Fruit fly (Drosophila melanogaster): ENCODE results near the gene CG13310.
A peak's percentile ranks its signal among the peaks of the same experiment; 100 is the strongest.

Gene CG13310

dm6 chr3L:8827133-8827867 is 27.0 kb upstream of the CG13310 start, which contains the start of gene dally (continued):
- TF ChIP-seq Bgb (GFP tag; IDR thresholded peaks at IDR 0.05; ENCODE audit: partially characterized antibody) (no peak; the same call in 1 of the 2 replicates), CG34422 (GFP tag; IDR thresholded peaks at IDR 0.05) (no peak), CG6272 (GFP tag; IDR thresholded peaks at IDR 0.05) (no peak), Aef1 (GFP tag; IDR thresholded peaks at IDR 0.05) (no peak), E2f2 (GFP tag; IDR thresholded peaks at IDR 0.05) (no peak; the same call in 1 of the 2 replicates), Side (GFP tag; optimal IDR thresholded peaks at IDR 0.05) (peak; percentile 25), Doc2 (GFP tag; IDR thresholded peaks at IDR 0.05) (no peak), tll (GFP tag; optimal IDR thresholded peaks at IDR 0.05) (peak in 1 of 2 experiments; percentile 87), CG3065 (GFP tag; optimal IDR thresholded peaks at IDR 0.05) (no peak), CG10543 (GFP tag; optimal IDR thresholded peaks at IDR 0.05) (peak; percentile 73), CG30431 (GFP tag; optimal IDR thresholded peaks at IDR 0.05) (no peak), run (tag; optimal IDR thresholded peaks at IDR 0.05) (no peak), CG17802 (tag; optimal IDR thresholded peaks at IDR 0.05) (no peak), ab (GFP tag; optimal IDR thresholded peaks at IDR 0.05) (no peak), CG18262 (tag; optimal IDR thresholded peaks at IDR 0.05) (peak; percentile 19), CG3163 (GFP tag; optimal IDR thresholded peaks at IDR 0.05) (peak; percentile 99), gt (GFP tag; IDR thresholded peaks at IDR 0.05) (no peak), cato (GFP tag; optimal IDR thresholded peaks at IDR 0.05; ENCODE audit: borderline replicate concordance) (no peak), CG3726 (GFP tag; IDR thresholded peaks at IDR 0.05) (no peak), lilli (GFP tag; optimal IDR thresholded peaks at IDR 0.05) (peak; percentile 15), hkb (optimal IDR thresholded peaks at IDR 0.05) (peak; percentile 57), hkb (GFP tag; IDR thresholded peaks at IDR 0.05) (peak; percentile 68), Ptx1 (GFP tag; IDR thresholded peaks at IDR 0.05) (no peak), CG6175 (GFP tag; IDR thresholded peaks at IDR 0.05) (peak; percentile 64; the same call in 2 of the 3 replicates), CG10979 (tag; optimal IDR thresholded peaks at IDR 0.05) (peak; percentile 26), Dip2 (GFP tag; IDR thresholded peaks at IDR 0.05) (no peak), sr (GFP tag; IDR thresholded peaks at IDR 0.05) (peak; percentile 39; the same call in 1 of the 3 replicates), pb (GFP tag; optimal IDR thresholded peaks at IDR 0.05) (peak; percentile 21), Lhr (GFP tag; optimal IDR thresholded peaks at IDR 0.05) (no peak), CG8281 (tag; optimal IDR thresholded peaks at IDR 0.05) (peak; percentile 31), Ada2b (GFP tag; IDR thresholded peaks at IDR 0.05) (no peak), CG6689 (GFP tag; IDR thresholded peaks at IDR 0.05) (no peak), CG10147 (GFP tag; optimal IDR thresholded peaks at IDR 0.05) (no peak), Six4 (GFP tag; optimal IDR thresholded peaks at IDR 0.05) (no peak), bowl (GFP tag; IDR thresholded peaks at IDR 0.05) (peak; percentile 41; the same call in 1 of the 2 replicates), sisA (GFP tag; IDR thresholded peaks at IDR 0.05) (no peak), lov (optimal IDR thresholded peaks at IDR 0.05) (no peak), lov (GFP tag; IDR thresholded peaks at IDR 0.05) (peak; percentile 63; the same call in 2 of the 3 replicates), CG7745 (tag; optimal IDR thresholded peaks at IDR 0.05) (no peak), CG12391 (tag; optimal IDR thresholded peaks at IDR 0.05) (no peak), croc (GFP tag; conservative IDR thresholded peaks at IDR 0.05) (no peak), CG30403 (GFP tag; optimal IDR thresholded peaks at IDR 0.05) (peak; percentile 12), CG3407 (GFP tag; optimal IDR thresholded peaks at IDR 0.05) (peak; percentile 2), TFAM (GFP tag; optimal IDR thresholded peaks at IDR 0.05) (no peak), Gug (GFP tag; IDR thresholded peaks at IDR 0.05) (peak; percentile 28; the same call in 1 of the 4 replicates), Hr3 (GFP tag; optimal IDR thresholded peaks at IDR 0.05) (no peak), dysf (GFP tag; IDR thresholded peaks at IDR 0.05) (no peak), HLH3B (GFP tag; IDR thresholded peaks at IDR 0.05) (no peak), CG10959 (GFP tag; IDR thresholded peaks at IDR 0.05) (no peak), Kr (GFP tag; optimal IDR thresholded peaks at IDR 0.05) (no peak), CG31388 (GFP tag; optimal IDR thresholded peaks at IDR 0.05) (no peak)

Measured in whole organism, embryonic.